Worm (Caenorhabditis elegans): ENCODE results near the gene srh-19.

Gene srh-19

ce11 chrX:1412844-1413243 is at the start of gene srh-19:
Gene srh-19 (plus strand): TSS chrX:1413144.
- TF ChIP-seq nhr-28 (tag; optimal IDR thresholded peaks at IDR 0.05) = no peak
- no peak for TF ChIP-seq elt-3 (tag; optimal IDR thresholded peaks at IDR 0.05)
- no peak for TF ChIP-seq zip-8 (tag; optimal IDR thresholded peaks at IDR 0.05)
- TF ChIP-seq flh-1 (GFP tag; optimal IDR thresholded peaks at IDR 0.05) = no peak
- TF ChIP-seq lin-32 (GFP tag; optimal IDR thresholded peaks at IDR 0.05) = no peak
- TF ChIP-seq nhr-237 (tag; optimal IDR thresholded peaks at IDR 0.05) = no peak
- TF ChIP-seq cnd-1 (tag; optimal IDR thresholded peaks at IDR 0.05) = no peak
- TF ChIP-seq drap-1 (GFP tag; optimal IDR thresholded peaks at IDR 0.05) = no peak
- no peak for TF ChIP-seq nhr-2 (tag; optimal IDR thresholded peaks at IDR 0.05)
- no peak for TF ChIP-seq lsy-2 (tag; optimal IDR thresholded peaks at IDR 0.05)
- TF ChIP-seq bed-3 (GFP tag; optimal IDR thresholded peaks at IDR 0.05) = no peak
- no peak for TF ChIP-seq ceh-39 (tag; optimal IDR thresholded peaks at IDR 0.05)
- no peak for TF ChIP-seq sem-2 (GFP tag; optimal IDR thresholded peaks at IDR 0.05)
- no peak for TF ChIP-seq ces-1 (GFP tag; optimal IDR thresholded peaks at IDR 0.05)
- no peak for TF ChIP-seq ham-2 (GFP tag; optimal IDR thresholded peaks at IDR 0.05)
- TF ChIP-seq lin-13 (tag; optimal IDR thresholded peaks at IDR 0.05) = no peak

ce11 chrX:1367416-1367815 is 45.5 kb upstream of the srh-19 start, which contains the start of gene dgn-2:
Gene dgn-2 (minus strand): TSS chrX:1367516.
- TF ChIP-seq M03D4.4 (tag; optimal IDR thresholded peaks at IDR 0.05) = no peak
- no peak for TF ChIP-seq cnd-1 (tag; optimal IDR thresholded peaks at IDR 0.05)
- TF ChIP-seq lin-32 (GFP tag; optimal IDR thresholded peaks at IDR 0.05) = no peak
- no peak for TF ChIP-seq mab-5 (tag; optimal IDR thresholded peaks at IDR 0.05)

- no peak for TF ChIP-seq sptf-1 (tag; optimal IDR thresholded peaks at IDR 0.05)
- TF ChIP-seq mab-5 (tag; optimal IDR thresholded peaks at IDR 0.05) = no peak
- no peak for TF ChIP-seq mep-1 (tag; optimal IDR thresholded peaks at IDR 0.05)
- TF ChIP-seq pha-4 (tag; optimal IDR thresholded peaks at IDR 0.05) = no peak
- TF ChIP-seq unc-62 (GFP tag; optimal IDR thresholded peaks at IDR 0.05) = no peak
- no peak for TF ChIP-seq nhr-76 (tag; optimal IDR thresholded peaks at IDR 0.05)
- TF ChIP-seq flh-1 (GFP tag; optimal IDR thresholded peaks at IDR 0.05) = no peak
- no peak for TF ChIP-seq nhr-237 (tag; optimal IDR thresholded peaks at IDR 0.05)
- no peak for TF ChIP-seq ztf-11 (tag; optimal IDR thresholded peaks at IDR 0.05)
- no peak for TF ChIP-seq M03D4.4 (tag; optimal IDR thresholded peaks at IDR 0.05)
- no peak for TF ChIP-seq bed-3 (GFP tag; optimal IDR thresholded peaks at IDR 0.05)
- TF ChIP-seq ceh-83 (GFP tag; optimal IDR thresholded peaks at IDR 0.05) = no peak
- TF ChIP-seq cnd-1 (tag; optimal IDR thresholded peaks at IDR 0.05) = no peak
- no peak for TF ChIP-seq sem-2 (GFP tag; optimal IDR thresholded peaks at IDR 0.05)
- TF ChIP-seq nhr-12 (tag; optimal IDR thresholded peaks at IDR 0.05) = no peak
- TF ChIP-seq nhr-2 (tag; optimal IDR thresholded peaks at IDR 0.05) = no peak
- no peak for TF ChIP-seq unc-39 (tag; optimal IDR thresholded peaks at IDR 0.05)
Observed at ce11 chrX:1370736-1371281, 42.1 kb upstream of the srh-19 start, which contains the start of gene F56C3.7. Gene F56C3.7 (minus strand): TSS chrX:1370786.

- TF ChIP-seq bed-3 (GFP tag; optimal IDR thresholded peaks at IDR 0.05) (no peak), nhr-76 (tag; optimal IDR thresholded peaks at IDR 0.05) (no peak), pha-4 (tag; optimal IDR thresholded peaks at IDR 0.05) (no peak), flh-1 (GFP tag; optimal IDR thresholded peaks at IDR 0.05) (no peak), unc-39 (tag; optimal IDR thresholded peaks at IDR 0.05) (no peak), lin-32 (GFP tag; optimal IDR thresholded peaks at IDR 0.05) (no peak), mls-2 (tag; optimal IDR thresholded peaks at IDR 0.05) (no peak), hlh-1 (tag; optimal IDR thresholded peaks at IDR 0.05) (no peak), mep-1 (tag; optimal IDR thresholded peaks at IDR 0.05) (no peak), cnd-1 (tag; optimal IDR thresholded peaks at IDR 0.05) (no peak), elt-1 (tag; optimal IDR thresholded peaks at IDR 0.05; ENCODE audit: borderline replicate concordance, insufficient read depth) (no peak)
Observed at ce11 chrX:1371688-1372087, 41.3 kb upstream of the srh-19 start, which contains the start of gene fbxa-190. Gene fbxa-190 (plus strand): TSS chrX:1372012.

- TF ChIP-seq nhr-2 (tag; optimal IDR thresholded peaks at IDR 0.05) = no peak
- TF ChIP-seq zip-8 (tag; optimal IDR thresholded peaks at IDR 0.05) = no peak
- no peak for TF ChIP-seq lsy-2 (tag; optimal IDR thresholded peaks at IDR 0.05)
- TF ChIP-seq M03D4.4 (tag; optimal IDR thresholded peaks at IDR 0.05) = no peak
- TF ChIP-seq lin-32 (GFP tag; optimal IDR thresholded peaks at IDR 0.05) = no peak
- TF ChIP-seq cnd-1 (tag; optimal IDR thresholded peaks at IDR 0.05) = no peak
- TF ChIP-seq ces-1 (GFP tag; optimal IDR thresholded peaks at IDR 0.05) = no peak
- TF ChIP-seq nhr-237 (tag; optimal IDR thresholded peaks at IDR 0.05) = no peak
- TF ChIP-seq mep-1 (tag; optimal IDR thresholded peaks at IDR 0.05) = no peak
- no peak for TF ChIP-seq ham-2 (GFP tag; optimal IDR thresholded peaks at IDR 0.05)
- no peak for TF ChIP-seq ceh-39 (tag; optimal IDR thresholded peaks at IDR 0.05)
- no peak for TF ChIP-seq ceh-43 (GFP tag; optimal IDR thresholded peaks at IDR 0.05)
- no peak for TF ChIP-seq mls-2 (tag; optimal IDR thresholded peaks at IDR 0.05)
Observed at ce11 chrX:1372464-1372863, 40.5 kb upstream of the srh-19 start.

All from whole organism, mixed stage, embryonic.